Fruit fly (Drosophila melanogaster): ENCODE data around the gene CG34267.

DNA sequence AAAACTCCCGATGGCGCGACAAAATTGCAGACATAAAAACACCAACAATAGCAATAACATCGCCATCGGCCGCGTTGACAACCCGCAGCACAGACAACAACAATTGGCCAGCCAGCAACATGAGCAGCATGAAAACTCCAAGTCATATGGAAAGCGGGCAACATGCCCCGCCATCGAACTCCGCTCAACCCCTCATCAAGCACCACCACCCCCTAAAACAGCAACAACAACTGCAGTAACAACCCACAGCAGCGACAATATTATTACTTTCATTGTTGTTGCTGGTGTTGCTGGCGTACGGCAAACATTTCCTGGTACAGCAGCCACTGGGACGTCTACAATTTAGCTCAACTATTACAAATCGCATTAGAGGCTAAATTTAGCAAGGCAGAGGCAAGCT lies 42.9 kb downstream of the CG34267 start:
- no peak for TF ChIP-seq CG15710 (tag; optimal IDR thresholded peaks at IDR 0.05)
- TF ChIP-seq CG14655 (GFP tag; optimal IDR thresholded peaks at IDR 0.05): no peak
- TF ChIP-seq EcR (GFP tag; optimal IDR thresholded peaks at IDR 0.05): no peak

All from whole organism, pupa.